Worm (Caenorhabditis elegans): Measurements from ENCODE around the gene F53F1.3.

F53F1.3 gene

ce11 chrV:13366488-13366887, 41.6 kb upstream of the F53F1.3 start:
- TF ChIP-seq irx-1 (tag; optimal IDR thresholded peaks at IDR 0.05) (no peak), lsy-2 (tag; optimal IDR thresholded peaks at IDR 0.05) (peak; percentile 1 to 9), nhr-237 (tag; optimal IDR thresholded peaks at IDR 0.05) (peak; percentile 13), pqm-1 (tag; optimal IDR thresholded peaks at IDR 0.05) (no peak), hlh-4 (tag; optimal IDR thresholded peaks at IDR 0.05) (peak; percentile 65), lin-39 (tag; optimal IDR thresholded peaks at IDR 0.05) (peak; percentile 2), ztf-4 (tag; optimal IDR thresholded peaks at IDR 0.05) (no peak), sox-4 (tag; optimal IDR thresholded peaks at IDR 0.05) (no peak), fkh-8 (tag; optimal IDR thresholded peaks at IDR 0.05) (peak; percentile 46), nhr-47 (tag; optimal IDR thresholded peaks at IDR 0.05) (peak; percentile 58), nhr-71 (tag; optimal IDR thresholded peaks at IDR 0.05) (peak; percentile 40)

ce11 chrV:13367024-13367423, 41.0 kb upstream of the F53F1.3 start, which contains the start of gene srx-125:
srx-125 (plus strand) TSS chrV:13367324.
- TF ChIP-seq lsy-2 (tag; optimal IDR thresholded peaks at IDR 0.05) (no peak), ceh-82 (tag; optimal IDR thresholded peaks at IDR 0.05) (no peak), nhr-19 (GFP tag; conservative IDR thresholded peaks at IDR 0.05) (no peak), pqm-1 (tag; optimal IDR thresholded peaks at IDR 0.05) (no peak), nhr-237 (tag; optimal IDR thresholded peaks at IDR 0.05) (no peak), unc-30 (tag; optimal IDR thresholded peaks at IDR 0.05) (no peak), nhr-28 (tag; optimal IDR thresholded peaks at IDR 0.05) (no peak), snu-23 (GFP tag; optimal IDR thresholded peaks at IDR 0.05) (no peak), C34B4.2 (tag; optimal IDR thresholded peaks at IDR 0.05) (no peak), ceh-90 (tag; optimal IDR thresholded peaks at IDR 0.05) (no peak), snpc-4 (tag; optimal IDR thresholded peaks at IDR 0.05) (no peak), unc-62 (GFP tag; optimal IDR thresholded peaks at IDR 0.05) (no peak), lin-39 (tag; optimal IDR thresholded peaks at IDR 0.05) (no peak), efl-1 (optimal IDR thresholded peaks at IDR 0.05) (no peak), efl-1 (GFP tag; optimal IDR thresholded peaks at IDR 0.05 in 1 of 2) (no peak), nhr-71 (tag; optimal IDR thresholded peaks at IDR 0.05) (no peak), nhr-11 (tag; optimal IDR thresholded peaks at IDR 0.05) (no peak)

- no peak for TF ChIP-seq pax-3 (tag; optimal IDR thresholded peaks at IDR 0.05)
- peak; percentile 81 for TF ChIP-seq elt-2 (tag; optimal IDR thresholded peaks at IDR 0.05)
- TF ChIP-seq efl-1 (optimal IDR thresholded peaks at IDR 0.05), result no peak
- TF ChIP-seq efl-1 (GFP tag; optimal IDR thresholded peaks at IDR 0.05 in 1 of 2), result peak in 1 of 2 experiments; percentile 93
- TF ChIP-seq lin-35 (GFP tag; optimal IDR thresholded peaks at IDR 0.05), result peak in 1 of 2 experiments; percentile 0
- no peak for TF ChIP-seq hlh-17 (GFP tag; optimal IDR thresholded peaks at IDR 0.05; ENCODE audit: borderline replicate concordance)
- TF ChIP-seq efl-3 (GFP tag; optimal IDR thresholded peaks at IDR 0.05), result no peak
- peak; percentile 16; the same call in 1 of the 2 replicates for TF ChIP-seq grh-1 (GFP tag; IDR thresholded peaks at IDR 0.05)
- no peak for TF ChIP-seq F16B12.6 (tag; optimal IDR thresholded peaks at IDR 0.05)
These were observed 38.4 kb upstream of the F53F1.3 start for ce11 chrV:13369663-13370062.

ce11 chrV:13370265-13370664, 37.8 kb upstream of the F53F1.3 start:
- TF ChIP-seq nhr-85 (tag) (peak; percentile 23), blmp-1 (tag; optimal IDR thresholded peaks at IDR 0.05) (peak; percentile 63), C04F5.9 (tag; optimal IDR thresholded peaks at IDR 0.05) (no peak)

ce11 chrV:13371336-13371735, 36.7 kb upstream of the F53F1.3 start:
- TF ChIP-seq zag-1 (tag; optimal IDR thresholded peaks at IDR 0.05) (no peak), nhr-47 (tag; optimal IDR thresholded peaks at IDR 0.05) (peak; percentile 60), ceh-8 (GFP tag; optimal IDR thresholded peaks at IDR 0.05) (no peak), dsc-1 (tag; optimal IDR thresholded peaks at IDR 0.05) (no peak), sptf-1 (tag; optimal IDR thresholded peaks at IDR 0.05) (no peak), egl-27 (tag; optimal IDR thresholded peaks at IDR 0.05) (peak; percentile 19 to 38), swsn-7 (tag; optimal IDR thresholded peaks at IDR 0.05) (peak; percentile 63), tlp-1 (tag; optimal IDR thresholded peaks at IDR 0.05) (no peak), aly-2 (tag; optimal IDR thresholded peaks at IDR 0.05) (no peak), nhr-237 (tag; optimal IDR thresholded peaks at IDR 0.05) (peak; percentile 59), aha-1 (tag; optimal IDR thresholded peaks at IDR 0.05) (no peak), hlh-4 (tag; optimal IDR thresholded peaks at IDR 0.05) (no peak), jun-1 (tag; optimal IDR thresholded peaks at IDR 0.05) (peak; percentile 31), nhr-11 (tag; optimal IDR thresholded peaks at IDR 0.05) (no peak), ceh-63 (GFP tag; optimal IDR thresholded peaks at IDR 0.05) (no peak), Y116A8C.19 (tag; optimal IDR thresholded peaks at IDR 0.05; ENCODE audit: borderline replicate concordance) (no peak), mep-1 (tag; optimal IDR thresholded peaks at IDR 0.05) (peak; percentile 81), unc-30 (tag; optimal IDR thresholded peaks at IDR 0.05) (no peak), fkh-8 (tag; optimal IDR thresholded peaks at IDR 0.05) (no peak), lin-15B (tag; optimal IDR thresholded peaks at IDR 0.05) (no peak), nhr-71 (tag; optimal IDR thresholded peaks at IDR 0.05) (peak; percentile 86)
